Worm (Caenorhabditis elegans) whole organism, mixed stage, embryonic: ENCODE measurements around the gene C01G6.2.

Source experiments
- M03D4.4 ChIP-seq: sonication (generic microtip); optimal IDR thresholded peaks from 2 replicates; lab custom pipeline; 2017; ENCODE audit warnings: mild to moderate bottlenecking, missing genetic modification characterization, missing compliant biosample characterization
- bed-3 ChIP-seq: fragments of 200-800 bp; sonication (Bioruptor generic); optimal IDR thresholded peaks from 3 replicates; lab custom pipeline; 2018; ENCODE audit warnings: mild to moderate bottlenecking, missing genetic modification characterization, moderate library complexity, missing compliant biosample characterization
- ceh-39 ChIP-seq: fragments of 150-350 bp; optimal IDR thresholded peaks from 2 replicates; lab custom pipeline; 2014; ENCODE audit warnings: missing biosample characterization, missing genetic modification characterization
- ceh-43 ChIP-seq: fragments of 200-800 bp; sonication (Bioruptor generic); optimal IDR thresholded peaks from 2 replicates; lab custom pipeline; 2018; ENCODE audit warnings: mild to moderate bottlenecking, missing genetic modification characterization, moderate library complexity, missing compliant biosample characterization
- ceh-83 ChIP-seq: fragments of 200-800 bp; sonication (Bioruptor generic); optimal IDR thresholded peaks from 2 replicates; lab custom pipeline; 2018; ENCODE audit warnings: mild to moderate bottlenecking, missing genetic modification characterization, missing compliant biosample characterization
- ces-1 ChIP-seq: fragments of 150-350 bp; optimal IDR thresholded peaks from 2 replicates; lab custom pipeline; 2014; ENCODE audit warnings: missing biosample characterization, missing genetic modification reagents, missing genetic modification characterization
- cnd-1 ChIP-seq: fragments of 200-800 bp; sonication (Bioruptor generic); optimal IDR thresholded peaks from 2 replicates; lab custom pipeline; 2018; ENCODE audit warnings: mild to moderate bottlenecking, missing genetic modification characterization, missing compliant biosample characterization
- drap-1 ChIP-seq: fragments of 200-800 bp; sonication (Bioruptor generic); optimal IDR thresholded peaks from 3 replicates; lab custom pipeline; 2018; ENCODE audit warnings: mild to moderate bottlenecking, missing genetic modification characterization, missing compliant biosample characterization
- elt-1 ChIP-seq: sonication (generic microtip); optimal IDR thresholded peaks from 2 replicates; lab custom pipeline; 2017; ENCODE audit warnings: missing genetic modification characterization, mild to moderate bottlenecking, missing compliant biosample characterization, antibody characterized with exemption, moderate library complexity, borderline replicate concordance; ENCODE audit not compliant: insufficient read depth
- elt-3 ChIP-seq: fragments of 150-350 bp; optimal IDR thresholded peaks from 2 replicates; lab custom pipeline; 2014; ENCODE audit warnings: missing biosample characterization, missing genetic modification characterization
- flh-1 ChIP-seq: fragments of 200-800 bp; sonication (Bioruptor generic); optimal IDR thresholded peaks from 2 replicates; lab custom pipeline; 2018; ENCODE audit warnings: mild to moderate bottlenecking, missing genetic modification characterization, moderate library complexity, missing compliant biosample characterization
- ham-2 ChIP-seq: fragments of 200-800 bp; sonication (Bioruptor generic); optimal IDR thresholded peaks from 2 replicates; lab custom pipeline; 2018; ENCODE audit warnings: mild to moderate bottlenecking, missing genetic modification characterization, missing compliant biosample characterization
- hlh-1 ChIP-seq: fragments of 150-350 bp; optimal IDR thresholded peaks from 2 replicates; lab custom pipeline; 2014; ENCODE audit warnings: missing biosample characterization, missing genetic modification reagents, missing genetic modification characterization
- lin-13 ChIP-seq: fragments of 150-350 bp; optimal IDR thresholded peaks from 2 replicates; lab custom pipeline; 2014; ENCODE audit warnings: missing biosample characterization, missing genetic modification characterization
- lin-32 ChIP-seq: fragments of 200-800 bp; sonication (Bioruptor generic); optimal IDR thresholded peaks from 2 replicates; lab custom pipeline; 2018; ENCODE audit warnings: mild to moderate bottlenecking, missing genetic modification characterization, missing compliant biosample characterization
- lsy-2 ChIP-seq: fragments of 150-350 bp; optimal IDR thresholded peaks from 2 replicates; lab custom pipeline; 2014; ENCODE audit warnings: missing biosample characterization, missing genetic modification characterization
- mab-5 ChIP-seq: fragments of 150-350 bp; optimal IDR thresholded peaks from 2 replicates; lab custom pipeline; 2014; ENCODE audit warnings: missing biosample characterization, missing genetic modification characterization
- mep-1 ChIP-seq: fragments of 150-350 bp; optimal IDR thresholded peaks from 2 replicates; lab custom pipeline; 2017; ENCODE audit warnings: missing biosample characterization, missing genetic modification reagents, missing genetic modification characterization, inconsistent platforms
- mls-2 ChIP-seq: sonication (generic microtip); optimal IDR thresholded peaks from 2 replicates; lab custom pipeline; 2016; ENCODE audit warnings: mild to moderate bottlenecking, missing genetic modification characterization, moderate library complexity, missing compliant biosample characterization
- nhr-12 ChIP-seq: fragments of 150-350 bp; optimal IDR thresholded peaks from 2 replicates; lab custom pipeline; 2014; ENCODE audit warnings: missing biosample characterization, missing genetic modification characterization
- nhr-2 ChIP-seq: fragments of 150-350 bp; optimal IDR thresholded peaks from 2 replicates; lab custom pipeline; 2014; ENCODE audit warnings: missing biosample characterization, missing genetic modification characterization
- nhr-237 ChIP-seq: fragments of 150-350 bp; optimal IDR thresholded peaks from 2 replicates; lab custom pipeline; 2014; ENCODE audit warnings: missing biosample characterization, missing genetic modification characterization
- nhr-28 ChIP-seq: fragments of 150-350 bp; optimal IDR thresholded peaks from 2 replicates; lab custom pipeline; 2014; ENCODE audit warnings: missing biosample characterization, missing genetic modification characterization
- nhr-76 ChIP-seq: sonication (generic microtip); optimal IDR thresholded peaks from 2 replicates; lab custom pipeline; 2017; ENCODE audit warnings: missing biosample characterization, missing genetic modification characterization
- pha-4 ChIP-seq: fragments of 150-350 bp; optimal IDR thresholded peaks from 2 replicates; lab custom pipeline; 2018; ENCODE audit warnings: missing biosample characterization, missing genetic modification reagents, missing genetic modification characterization
- sptf-1 ChIP-seq: sonication (generic microtip); optimal IDR thresholded peaks from 2 replicates; lab custom pipeline; 2017; ENCODE audit warnings: mild to moderate bottlenecking, missing genetic modification characterization, moderate library complexity, missing compliant biosample characterization
- tbx-8 ChIP-seq: fragments of 200-800 bp; sonication (Bioruptor generic); optimal IDR thresholded peaks from 2 replicates; lab custom pipeline; 2018; ENCODE audit warnings: mild to moderate bottlenecking, missing genetic modification characterization, moderate library complexity, missing compliant biosample characterization
- unc-120 ChIP-seq: sonication (generic microtip); optimal IDR thresholded peaks from 2 replicates; lab custom pipeline; 2017; ENCODE audit warnings: missing genetic modification characterization, missing compliant biosample characterization; ENCODE audit not compliant: poor library complexity, severe bottlenecking
- unc-39 ChIP-seq: fragments of 150-350 bp; optimal IDR thresholded peaks from 2 replicates; lab custom pipeline; 2014; ENCODE audit warnings: missing biosample characterization, missing genetic modification characterization
- unc-62 ChIP-seq: fragments of 150-350 bp; optimal IDR thresholded peaks from 2 replicates; lab custom pipeline; 2014; ENCODE audit warnings: missing biosample characterization, missing genetic modification reagents, missing genetic modification characterization
- zip-8 ChIP-seq: fragments of 150-350 bp; optimal IDR thresholded peaks from 2 replicates; lab custom pipeline; 2014; ENCODE audit warnings: missing biosample characterization, missing genetic modification characterization
- ztf-11 ChIP-seq: fragments of 150-350 bp; optimal IDR thresholded peaks from 2 replicates; lab custom pipeline; 2014; ENCODE audit warnings: missing biosample characterization, missing genetic modification characterization

Gene C01G6.2

ce11 chrII:9266755-9267154 lies at the start of gene C01G6.2:
Gene C01G6.2 (plus strand): TSS chrII:9267055.
- no peak for TF ChIP-seq cnd-1 (tag; lab: Kevin White, UChicago)
- TF ChIP-seq nhr-2 (tag; lab: Kevin White, UChicago) = no peak
- TF ChIP-seq nhr-28 (tag; lab: Kevin White, UChicago) = no peak
- no peak for TF ChIP-seq ztf-11
- TF ChIP-seq elt-1 = no peak
- no peak for TF ChIP-seq nhr-12 (tag; lab: Kevin White, UChicago)
- TF ChIP-seq pha-4 (tag; lab: Kevin White, UChicago) = no peak
- no peak for TF ChIP-seq lin-13
- no peak for TF ChIP-seq tbx-8 (GFP tag; lab: Kevin White, UChicago)
- TF ChIP-seq sptf-1 (tag; lab: Kevin White, UChicago) = no peak
- TF ChIP-seq hlh-1 (tag; lab: Kevin White, UChicago) = no peak
- TF ChIP-seq unc-120 (tag; lab: Kevin White, UChicago) = no peak
- no peak for TF ChIP-seq flh-1 (GFP tag; lab: Kevin White, UChicago)
- TF ChIP-seq lsy-2 (tag; lab: Kevin White, UChicago) = no peak
- no peak for TF ChIP-seq mep-1 (tag; lab: Kevin White, UChicago)
- TF ChIP-seq nhr-76 (tag; lab: Kevin White, UChicago) = no peak
- no peak for TF ChIP-seq ham-2 (GFP tag; lab: Kevin White, UChicago)
- TF ChIP-seq elt-3 (tag; lab: Kevin White, UChicago) = no peak
- TF ChIP-seq, all 35 proteins: peak for 0

ce11 chrII:9222969-9223368 lies 43.9 kb upstream of the C01G6.2 start, which contains the start of gene ZK1067.3:
Gene ZK1067.3 (plus strand): TSS chrII:9223269.
- TF ChIP-seq mep-1 (tag; lab: Kevin White, UChicago) (no peak), mls-2 (tag; lab: Kevin White, UChicago) (no peak), unc-39 (tag; lab: Kevin White, UChicago) (no peak), ceh-83 (GFP tag; lab: Kevin White, UChicago) (no peak), drap-1 (GFP tag; lab: Kevin White, UChicago) (no peak), tbx-8 (GFP tag; lab: Kevin White, UChicago) (no peak), nhr-12 (tag; lab: Kevin White, UChicago) (no peak), elt-1 (no peak), flh-1 (GFP tag; lab: Kevin White, UChicago) (no peak), nhr-2 (tag; lab: Kevin White, UChicago) (no peak), hlh-1 (tag; lab: Kevin White, UChicago) (no peak), bed-3 (GFP tag; lab: Kevin White, UChicago) (no peak), ceh-43 (GFP tag; lab: Kevin White, UChicago) (no peak), ces-1 (GFP tag; lab: Kevin White, UChicago) (no peak), elt-3 (tag; lab: Kevin White, UChicago) (no peak), nhr-28 (tag; lab: Kevin White, UChicago) (no peak)

- no peak for TF ChIP-seq unc-120 (tag; lab: Kevin White, UChicago)
- TF ChIP-seq tbx-8 (GFP tag; lab: Kevin White, UChicago) = no peak
- no peak for TF ChIP-seq lin-13
- no peak for TF ChIP-seq lin-32 (GFP tag; lab: Kevin White, UChicago)
- TF ChIP-seq elt-1 = no peak
- TF ChIP-seq bed-3 (GFP tag; lab: Kevin White, UChicago) = no peak
- no peak for TF ChIP-seq nhr-237 (tag; lab: Kevin White, UChicago)
- no peak for TF ChIP-seq ham-2 (GFP tag; lab: Kevin White, UChicago)
- TF ChIP-seq ceh-39 (tag; lab: Kevin White, UChicago) = no peak
- no peak for TF ChIP-seq nhr-76 (tag; lab: Kevin White, UChicago)
- no peak for TF ChIP-seq ceh-43 (GFP tag; lab: Kevin White, UChicago)
- TF ChIP-seq zip-8 (tag; lab: Kevin White, UChicago) = no peak
- no peak for TF ChIP-seq hlh-1 (tag; lab: Kevin White, UChicago)
- TF ChIP-seq drap-1 (GFP tag; lab: Kevin White, UChicago) = no peak
- no peak for TF ChIP-seq sptf-1 (tag; lab: Kevin White, UChicago)
- TF ChIP-seq nhr-28 (tag; lab: Kevin White, UChicago) = no peak
- no peak for TF ChIP-seq mep-1 (tag; lab: Kevin White, UChicago)
- no peak for TF ChIP-seq lsy-2 (tag; lab: Kevin White, UChicago)
- TF ChIP-seq nhr-2 (tag; lab: Kevin White, UChicago) = no peak
- TF ChIP-seq unc-62 (GFP tag; lab: Kevin White, UChicago) = no peak
- TF ChIP-seq, all 35 proteins: peak for 0
These were observed 39.7 kb upstream of the C01G6.2 start, which contains the start of gene abu-14 for ce11 chrII:9227134-9227533. Gene abu-14 (minus strand): TSS chrII:9227214.

- TF ChIP-seq unc-62 (GFP tag; lab: Kevin White, UChicago) = no peak
- TF ChIP-seq flh-1 (GFP tag; lab: Kevin White, UChicago) = no peak
- TF ChIP-seq ceh-83 (GFP tag; lab: Kevin White, UChicago) = no peak
- TF ChIP-seq nhr-76 (tag; lab: Kevin White, UChicago) = no peak
- TF ChIP-seq bed-3 (GFP tag; lab: Kevin White, UChicago) = no peak
- TF ChIP-seq ces-1 (GFP tag; lab: Kevin White, UChicago) = no peak
- TF ChIP-seq ztf-11 = no peak
- no peak for TF ChIP-seq lin-13
- TF ChIP-seq unc-39 (tag; lab: Kevin White, UChicago) = no peak
- TF ChIP-seq cnd-1 (tag; lab: Kevin White, UChicago) = no peak
- TF ChIP-seq mab-5 (tag; lab: Kevin White, UChicago) = no peak
- no peak for TF ChIP-seq unc-120 (tag; lab: Kevin White, UChicago)
- no peak for TF ChIP-seq M03D4.4 (tag; lab: Kevin White, UChicago)
These were observed 35.6 kb upstream of the C01G6.2 start, which contains the start of gene gst-13 for ce11 chrII:9231240-9231639. Gene gst-13 (plus strand): TSS chrII:9231457.
